Fruit fly (Drosophila melanogaster) S2 (cell line): Measurements from ENCODE around the gene NfI.

Experiments used
- CG8478 ChIP-seq: fragments of >200 bp; optimal IDR thresholded peaks from 2 replicates; lab custom pipeline; 2018
- CTCF ChIP-seq, 2 experiments: fragments of >200 bp; optimal IDR thresholded peaks; 2 replicates each; lab custom pipeline; 2018

DNA sequence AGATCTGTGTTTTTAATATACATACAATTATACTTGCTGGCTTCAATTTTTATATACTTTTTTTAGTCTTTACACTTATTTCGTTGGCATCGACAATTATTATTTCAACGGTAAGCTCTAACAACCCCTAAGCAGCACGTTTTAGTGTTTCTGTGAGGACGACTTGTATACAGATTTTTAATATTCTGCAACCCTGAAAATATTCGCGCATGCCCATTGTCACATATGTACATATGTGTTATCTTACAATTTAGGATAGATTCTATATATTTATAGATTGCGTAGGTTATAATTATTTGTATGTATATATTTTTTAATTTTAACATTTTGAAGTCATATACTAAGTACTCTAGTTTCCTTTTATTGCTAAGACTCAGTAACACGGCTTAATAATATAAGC lies 23.0 kb downstream of the NfI start, which contains the start of gene dpr7:
- TF ChIP-seq CTCF (optimal IDR thresholded peaks at IDR 0.05; lab: Kevin White, UChicago) (no peak), CG8478 (lab: Kevin White, UChicago) (no peak)
